Worm (Caenorhabditis elegans) whole organism, late embryonic: Measurements from ENCODE around the gene F09C12.2.

Source experiments
- F13H6.1 ChIP-seq: sonication (generic microtip); optimal IDR thresholded peaks from 2 replicates; lab custom pipeline; 2016; ENCODE audit warnings: missing genetic modification characterization, missing compliant biosample characterization
- ama-1 ChIP-seq: fragments of 150-350 bp; optimal IDR thresholded peaks from 2 replicates; lab custom pipeline; 2014
- ceh-9 ChIP-seq: sonication (generic microtip); optimal IDR thresholded peaks from 2 replicates; lab custom pipeline; 2016; ENCODE audit warnings: mild to moderate bottlenecking, missing genetic modification characterization, inconsistent platforms, missing compliant biosample characterization
- fkh-10 ChIP-seq: fragments of 150-350 bp; optimal IDR thresholded peaks from 2 replicates; lab custom pipeline; 2014; ENCODE audit warnings: missing biosample characterization, missing genetic modification reagents, missing genetic modification characterization
- lin-11 ChIP-seq: fragments of 200-800 bp; sonication (Bioruptor generic); optimal IDR thresholded peaks from 2 replicates; lab custom pipeline; 2018; ENCODE audit warnings: mild to moderate bottlenecking, missing genetic modification characterization, missing compliant biosample characterization
- pqm-1 ChIP-seq: sonication (generic microtip); optimal IDR thresholded peaks from 2 replicates; lab custom pipeline; 2016; ENCODE audit warnings: missing genetic modification characterization, missing compliant biosample characterization
- tbx-7 ChIP-seq: sonication (generic microtip); optimal IDR thresholded peaks from 2 replicates; lab custom pipeline; 2016; ENCODE audit warnings: missing genotype, missing genetic modification characterization, missing compliant biosample characterization
- zip-5 ChIP-seq: sonication (generic microtip); optimal IDR thresholded peaks from 2 replicates; lab custom pipeline; 2016; ENCODE audit warnings: missing genetic modification characterization, missing compliant biosample characterization

DNA sequence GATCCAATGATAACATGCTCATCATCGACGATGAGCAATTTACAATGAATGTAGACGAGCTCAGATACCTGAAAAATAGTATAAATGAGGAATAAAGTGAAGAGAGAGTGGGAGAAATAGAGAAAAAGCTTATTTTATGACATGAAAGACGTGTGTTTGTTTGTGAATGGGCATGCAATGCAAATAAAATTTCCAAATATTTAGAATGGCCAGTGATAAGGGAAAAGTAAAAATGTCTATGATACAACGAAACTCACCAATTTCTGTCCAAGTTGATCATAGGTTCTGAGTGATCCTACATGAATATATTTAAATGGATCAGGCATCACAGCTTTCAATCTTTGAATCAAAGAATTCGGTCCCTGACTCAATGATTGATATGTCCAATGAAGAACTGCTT, 23.7 kb upstream of the F09C12.2 start:
- TF ChIP-seq ama-1 (lab: Kevin White, UChicago) (no peak), pqm-1 (no peak), F13H6.1 (tag; lab: Kevin White, UChicago) (no peak), zip-5 (tag; lab: Kevin White, UChicago) (no peak), ceh-9 (tag; lab: Kevin White, UChicago) (no peak), fkh-10 (GFP tag; lab: Kevin White, UChicago) (no peak), tbx-7 (tag; lab: Kevin White, UChicago) (no peak), lin-11 (tag; lab: Kevin White, UChicago) (no peak)
